Worm (Caenorhabditis elegans) whole organism, L4 larva: ENCODE data around the gene str-138.
A peak's percentile ranks its signal among the peaks of the same experiment; 100 is the strongest.

Experiments used
- F10B5.3 ChIP-seq: sonication (generic microtip); optimal IDR thresholded peaks from 2 replicates; lab custom pipeline; 2016; ENCODE audit warnings: mild to moderate bottlenecking, missing genetic modification characterization, missing compliant biosample characterization
- F26F4.8 ChIP-seq: fragments of 200-800 bp; sonication (Bioruptor generic); conservative IDR thresholded peaks from 2 replicates; pipeline ENCODE4 v1.3.6; 2022; ENCODE audit warnings: missing genetic modification characterization, missing compliant biosample characterization
- F44E2.7 ChIP-seq: fragments of 200-800 bp; sonication (Bioruptor generic); IDR thresholded peaks from 2 replicates; pipeline ENCODE4 v2.1.2; 2022; ENCODE audit warnings: missing genetic modification characterization, missing compliant biosample characterization
- R02D3.7 ChIP-seq: fragments of 150-350 bp; sonication (generic microtip); optimal IDR thresholded peaks from 3 replicates; lab custom pipeline; 2014; ENCODE audit warnings: missing biosample characterization, missing genetic modification characterization
- ZK337.2 ChIP-seq: fragments of 200-800 bp; sonication (Bioruptor generic); IDR thresholded peaks from 2 replicates; pipeline ENCODE4 v1.3.6; 2022; ENCODE audit warnings: missing genetic modification reagents, missing genetic modification characterization, missing compliant biosample characterization
- aha-1 ChIP-seq: fragments of 150-350 bp; peaks from one replicate; lab custom pipeline; 2014; ENCODE audit warnings: missing biosample characterization, missing genetic modification characterization
- ama-1 ChIP-seq: fragments of 150-350 bp; optimal IDR thresholded peaks from 2 replicates; lab custom pipeline; 2014; ENCODE audit warnings: inconsistent platforms, mixed read lengths
- attf-4 ChIP-seq: sonication (generic microtip); optimal IDR thresholded peaks from 3 replicates; lab custom pipeline; 2017; ENCODE audit warnings: missing biosample characterization, missing genetic modification characterization
- cey-2 ChIP-seq: sonication (generic microtip); optimal IDR thresholded peaks from 3 replicates; lab custom pipeline; 2017; ENCODE audit warnings: missing genetic modification characterization, mild to moderate bottlenecking, missing compliant biosample characterization, antibody characterized with exemption, borderline replicate concordance; ENCODE audit not compliant: insufficient read depth
- ctbp-1 ChIP-seq: fragments of 200-800 bp; sonication (Bioruptor generic); IDR thresholded peaks from 2 replicates; pipeline ENCODE4 v1.3.6; 2022; ENCODE audit warnings: missing genetic modification reagents, missing genetic modification characterization, missing compliant biosample characterization
- daf-12 ChIP-seq: fragments of 150-350 bp; optimal IDR thresholded peaks from 2 replicates; lab custom pipeline; 2014; ENCODE audit warnings: missing biosample characterization, missing genetic modification reagents, missing genetic modification characterization
- daf-19 ChIP-seq: fragments of 200-800 bp; sonication (Bioruptor generic); conservative IDR thresholded peaks from 2 replicates; pipeline ENCODE4 v1.3.6; 2022; ENCODE audit warnings: missing genetic modification characterization, missing compliant biosample characterization
- dmd-6 ChIP-seq: fragments of 200-800 bp; sonication (Bioruptor generic); IDR thresholded peaks from 2 replicates; pipeline ENCODE4 v1.3.6; 2022; ENCODE audit warnings: missing genetic modification reagents, missing genetic modification characterization, missing compliant biosample characterization
- dmd-9 ChIP-seq: fragments of 200-800 bp; sonication (Bioruptor generic); IDR thresholded peaks from 2 replicates; pipeline ENCODE4 v1.3.6; 2022; ENCODE audit warnings: missing genetic modification reagents, missing genetic modification characterization, missing compliant biosample characterization
- duxl-1 ChIP-seq: sonication (generic microtip); optimal IDR thresholded peaks from 2 replicates; lab custom pipeline; 2016; ENCODE audit warnings: mild to moderate bottlenecking, missing genetic modification characterization, moderate library complexity, missing compliant biosample characterization; ENCODE audit not compliant: poor library complexity
- dve-1 ChIP-seq: sonication (generic microtip); optimal IDR thresholded peaks from 2 replicates; lab custom pipeline; 2017; ENCODE audit warnings: antibody characterized with exemption, mild to moderate bottlenecking, missing genetic modification characterization, missing compliant biosample characterization; ENCODE audit not compliant: insufficient read depth
- egl-43 ChIP-seq: fragments of 200-800 bp; sonication (Bioruptor generic); IDR thresholded peaks from 2 replicates; pipeline ENCODE4 v1.3.6; 2022; ENCODE audit warnings: missing genetic modification reagents, missing genetic modification characterization, missing compliant biosample characterization
- hif-1 ChIP-seq, 2 experiments: sonication (generic microtip); optimal IDR thresholded peaks; 2 replicates each; lab custom pipeline; 2016 to 2017; ENCODE audit warnings: missing compliant biosample characterization in 2 of 2, missing genetic modification characterization in 2 of 2, missing genetic modification reagents in 2 of 2, missing genotype in 2 of 2, mild to moderate bottlenecking in 1 of 2
- hlh-11 ChIP-seq: fragments of 200-800 bp; sonication (Bioruptor generic); optimal IDR thresholded peaks from 2 replicates; lab custom pipeline; 2018; ENCODE audit warnings: mild to moderate bottlenecking, missing genetic modification characterization, missing compliant biosample characterization
- lim-7 ChIP-seq: fragments of 200-800 bp; sonication (Bioruptor generic); IDR thresholded peaks from 2 replicates; pipeline ENCODE4 v1.3.6; 2022; ENCODE audit warnings: missing genetic modification characterization, missing compliant biosample characterization
- lir-3 ChIP-seq: sonication (generic microtip); optimal IDR thresholded peaks from 2 replicates; lab custom pipeline; 2016; ENCODE audit warnings: mild to moderate bottlenecking, missing genetic modification characterization, missing compliant biosample characterization
- lsy-2 ChIP-seq, 2 experiments: fragments of 150-350 bp in 1 of 2; sonication (generic microtip) in 1 of 2; optimal IDR thresholded peaks; 2 replicates each; lab custom pipeline; 2014 to 2017; ENCODE audit warnings: missing biosample characterization in 2 of 2, missing genetic modification characterization in 2 of 2
- madf-5 ChIP-seq, 2 experiments: fragments of 200-800 bp; sonication (Bioruptor generic); IDR thresholded peaks; 2 replicates each; pipeline ENCODE4 v1.3.6; 2022; ENCODE audit warnings: missing compliant biosample characterization in 2 of 2, missing genetic modification characterization in 2 of 2
- madf-9 ChIP-seq: fragments of 200-800 bp; sonication (Bioruptor generic); conservative IDR thresholded peaks from 2 replicates; pipeline ENCODE4 v1.3.6; 2022; ENCODE audit warnings: missing genetic modification reagents, missing genetic modification characterization, missing compliant biosample characterization
- mep-1 ChIP-seq: fragments of 150-350 bp; sonication (generic microtip); optimal IDR thresholded peaks from 3 replicates; lab custom pipeline; 2014; ENCODE audit warnings: missing biosample characterization, missing genetic modification characterization
- mes-2 ChIP-seq: sonication (generic microtip); optimal IDR thresholded peaks from 2 replicates; lab custom pipeline; 2016; ENCODE audit warnings: missing genotype, mild to moderate bottlenecking, missing genetic modification characterization, missing compliant biosample characterization; ENCODE audit not compliant: poor library complexity, severe bottlenecking
- mxl-3 ChIP-seq: fragments of 200-800 bp; sonication (Bioruptor generic); optimal IDR thresholded peaks from 2 replicates; lab custom pipeline; 2018; ENCODE audit warnings: mild to moderate bottlenecking, missing genetic modification characterization, missing compliant biosample characterization
- nhr-102 ChIP-seq: sonication (generic microtip); optimal IDR thresholded peaks from 2 replicates; lab custom pipeline; 2016; ENCODE audit warnings: mild to moderate bottlenecking, missing genetic modification characterization, moderate library complexity, missing compliant biosample characterization
- nhr-11 ChIP-seq: fragments of 150-350 bp; optimal IDR thresholded peaks from 2 replicates; lab custom pipeline; 2014; ENCODE audit warnings: missing biosample characterization, missing genetic modification characterization
- nhr-28 ChIP-seq: fragments of 150-350 bp; optimal IDR thresholded peaks from 2 replicates; lab custom pipeline; 2014; ENCODE audit warnings: missing biosample characterization, missing genetic modification characterization
- nhr-76 ChIP-seq: fragments of 150-350 bp; optimal IDR thresholded peaks from 2 replicates; lab custom pipeline; 2014; ENCODE audit warnings: missing biosample characterization, missing genetic modification characterization
- pha-4 ChIP-seq, 2 experiments: fragments of 150-350 bp in 1 of 2; fragments of 200-800 bp in 1 of 2; sonication (Bioruptor generic) in 1 of 2; IDR thresholded peaks in 1 of 2; optimal IDR thresholded peaks in 1 of 2; 2 replicates each; pipeline versions ENCODE4 v1.3.6 to Lab custom; 2014 to 2022; ENCODE audit warnings: missing genetic modification characterization in 2 of 2, missing genetic modification reagents in 2 of 2, missing biosample characterization in 1 of 2, missing compliant biosample characterization in 1 of 2
- php-3 ChIP-seq: fragments of 200-800 bp; sonication (Bioruptor generic); IDR thresholded peaks from 2 replicates; pipeline ENCODE4 v1.3.6; 2022; ENCODE audit warnings: missing genetic modification reagents, missing genetic modification characterization, missing compliant biosample characterization
- sdz-12 ChIP-seq: fragments of 200-800 bp; sonication (Bioruptor generic); optimal IDR thresholded peaks from 2 replicates; lab custom pipeline; 2018; ENCODE audit warnings: mild to moderate bottlenecking, missing genetic modification characterization, missing compliant biosample characterization
- set-16 ChIP-seq: fragments of 200-800 bp; sonication (Bioruptor generic); IDR thresholded peaks from 2 replicates; pipeline ENCODE4 v1.3.6; 2022; ENCODE audit warnings: missing genetic modification reagents, missing genetic modification characterization, missing compliant biosample characterization
- unc-62 ChIP-seq, 3 experiments: fragments of 150-350 bp in 1 of 3; sonication (generic microtip); optimal IDR thresholded peaks in 2 of 3; peaks in 1 of 3; 1 replicate in 1 of 3; 2 replicates in 2 of 3; lab custom pipeline; 2014 to 2017; ENCODE audit warnings: missing biosample characterization in 3 of 3, missing genetic modification characterization in 3 of 3, missing genetic modification reagents in 3 of 3, missing genotype in 1 of 3
- zag-1 ChIP-seq: fragments of 150-350 bp; optimal IDR thresholded peaks from 2 replicates; lab custom pipeline; 2014; ENCODE audit warnings: missing biosample characterization, missing genetic modification characterization

The str-138 gene

DNA sequence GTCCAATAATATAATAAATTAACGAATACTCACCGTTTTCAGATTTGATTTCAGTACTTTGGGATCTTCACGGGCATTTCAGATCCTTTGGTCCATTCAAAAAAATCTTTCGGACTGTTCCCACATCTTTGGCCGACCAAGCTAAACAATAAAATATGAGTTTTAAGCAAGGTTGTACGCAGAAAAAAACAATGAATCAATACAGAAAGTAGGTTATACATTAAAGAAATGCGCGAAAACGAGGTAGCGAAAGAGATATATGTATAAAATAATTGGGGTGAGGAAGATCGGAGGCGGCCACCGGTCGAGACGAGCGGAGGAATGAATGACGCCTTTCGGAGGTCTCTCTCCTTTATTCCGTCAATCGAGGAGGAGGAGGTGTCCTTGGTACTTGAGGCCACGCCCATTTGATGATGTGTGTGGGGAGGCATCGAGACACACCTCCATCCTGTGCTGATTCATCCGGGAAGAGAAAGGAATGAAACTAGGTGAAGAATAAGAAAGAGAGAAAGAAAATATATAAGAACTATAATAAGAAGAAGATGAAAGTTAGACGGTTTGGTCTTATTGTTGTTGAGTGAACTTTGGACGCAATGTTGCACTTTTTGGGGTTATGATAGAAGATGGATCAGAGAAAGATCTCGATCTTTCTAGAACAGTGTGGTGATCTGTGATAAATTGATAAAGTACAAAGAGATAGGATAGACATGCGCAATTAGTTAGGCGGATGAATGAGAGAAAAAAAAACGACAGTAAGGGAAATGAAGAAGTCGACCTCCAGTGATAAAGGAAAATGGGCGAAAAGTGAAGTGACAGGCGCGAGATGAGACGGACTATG is 18.0 kb upstream of the str-138 start (continued):
- TF ChIP-seq lim-7 (GFP tag; lab: Robert Waterston, UW) (no peak), php-3 (GFP tag; lab: Robert Waterston, UW) (no peak), pha-4 (GFP tag; IDR thresholded peaks at IDR 0.05; lab: Robert Waterston, UW) (no peak), pha-4 (tag; optimal IDR thresholded peaks at IDR 0.05; lab: Kevin White, UChicago) (no peak), set-16 (GFP tag; lab: Robert Waterston, UW) (peak; percentile 48; the same call in 1 of the 2 replicates), lsy-2 (tag; optimal IDR thresholded peaks at IDR 0.05; lab: Kevin White, UChicago) (peak in 1 of 2 experiments; percentile 60), daf-12 (tag; lab: Kevin White, UChicago) (no peak), dmd-9 (no peak), F44E2.7 (GFP tag; lab: Robert Waterston, UW) (no peak), mxl-3 (peak; percentile 17), mep-1 (tag; lab: Kevin White, UChicago) (peak; percentile 5), aha-1 (tag; lab: Kevin White, UChicago) (peak; percentile 48), dve-1 (tag; lab: Kevin White, UChicago) (peak; percentile 51), ama-1 (lab: Kevin White, UChicago) (peak; percentile 88), lir-3 (tag; lab: Kevin White, UChicago) (no peak), egl-43 (GFP tag; lab: Robert Waterston, UW) (no peak)

DNA sequence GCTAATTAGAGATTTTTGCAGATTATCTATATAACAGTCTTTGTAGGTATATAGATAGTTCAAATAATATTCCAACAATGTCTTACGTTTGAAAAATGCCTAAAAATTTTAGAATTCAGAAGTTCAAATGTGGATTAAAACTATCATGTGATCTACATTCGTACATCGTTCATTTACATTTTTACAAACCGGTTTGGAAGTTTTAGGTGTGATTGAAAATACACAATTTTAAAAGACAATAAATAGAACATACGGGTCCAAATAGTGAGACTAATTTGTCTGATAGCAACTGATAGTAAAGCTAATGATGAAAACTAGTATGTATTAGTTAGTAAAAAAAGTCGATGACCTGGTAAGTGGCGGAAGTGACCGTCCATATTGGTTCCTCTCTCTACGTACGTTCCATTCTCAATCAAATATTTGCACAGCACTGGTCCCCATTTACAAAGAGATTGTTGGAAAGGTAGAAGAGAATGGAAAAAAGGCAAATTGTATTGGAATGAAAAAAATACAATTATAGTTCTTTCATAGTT is 17.1 kb upstream of the str-138 start:
- no peak for TF ChIP-seq madf-5 (GFP tag; IDR thresholded peaks at IDR 0.05; lab: Robert Waterston, UW)
- peak in 1 of 2 experiments; percentile 94 for TF ChIP-seq unc-62 (GFP tag; optimal IDR thresholded peaks at IDR 0.05 in 1 of 2; lab: Kevin White, UChicago)
- TF ChIP-seq unc-62 (tag; optimal IDR thresholded peaks at IDR 0.05; lab: Kevin White, UChicago) = no peak
- TF ChIP-seq ZK337.2 = no peak
- TF ChIP-seq hlh-11 = no peak
- no peak for TF ChIP-seq attf-4 (tag; lab: Kevin White, UChicago)
- no peak for TF ChIP-seq pha-4 (GFP tag; IDR thresholded peaks at IDR 0.05; lab: Robert Waterston, UW)
- no peak for TF ChIP-seq pha-4 (tag; optimal IDR thresholded peaks at IDR 0.05; lab: Kevin White, UChicago)

DNA sequence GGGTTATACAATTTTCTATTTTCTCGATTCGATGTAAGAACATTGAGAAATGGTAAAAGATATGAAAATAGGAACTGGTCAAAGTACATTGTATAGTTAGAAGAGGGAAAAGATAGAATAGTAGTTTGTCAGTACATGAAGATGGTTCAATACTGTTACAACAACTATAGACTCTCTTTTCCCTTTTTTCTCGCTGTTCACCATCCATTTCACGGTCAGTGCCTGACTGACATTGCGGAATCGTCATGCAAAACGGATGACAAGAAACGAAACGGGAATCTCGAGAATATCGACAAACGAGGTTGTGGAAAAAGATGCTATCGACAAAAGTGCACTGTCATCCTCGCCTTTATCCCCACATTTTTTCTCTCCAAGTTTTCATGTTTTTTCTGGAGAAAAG is 14.8 kb upstream of the str-138 start:
- no peak for TF ChIP-seq F26F4.8 (GFP tag; lab: Robert Waterston, UW)
- TF ChIP-seq nhr-11 (tag; lab: Kevin White, UChicago) = no peak
- TF ChIP-seq unc-62 (GFP tag; optimal IDR thresholded peaks at IDR 0.05 in 1 of 2; lab: Kevin White, UChicago) = peak in 1 of 2 experiments; percentile 60
- no peak for TF ChIP-seq unc-62 (tag; optimal IDR thresholded peaks at IDR 0.05; lab: Kevin White, UChicago)
- no peak for TF ChIP-seq madf-9
- no peak for TF ChIP-seq cey-2 (tag; lab: Kevin White, UChicago)
- no peak for TF ChIP-seq dmd-6 (GFP tag; lab: Robert Waterston, UW)
- no peak for TF ChIP-seq zag-1 (tag; lab: Kevin White, UChicago)
- TF ChIP-seq aha-1 (tag; lab: Kevin White, UChicago) = peak; percentile 60
- TF ChIP-seq daf-19 (GFP tag; lab: Robert Waterston, UW) = no peak
- no peak for TF ChIP-seq R02D3.7
- TF ChIP-seq F10B5.3 = no peak
- no peak for TF ChIP-seq dve-1 (tag; lab: Kevin White, UChicago)
- no peak for TF ChIP-seq hif-1 (tag; optimal IDR thresholded peaks at IDR 0.05; lab: Kevin White, UChicago)
- TF ChIP-seq ama-1 (lab: Kevin White, UChicago) = no peak
- TF ChIP-seq, all 104 proteins: peak for 2

DNA sequence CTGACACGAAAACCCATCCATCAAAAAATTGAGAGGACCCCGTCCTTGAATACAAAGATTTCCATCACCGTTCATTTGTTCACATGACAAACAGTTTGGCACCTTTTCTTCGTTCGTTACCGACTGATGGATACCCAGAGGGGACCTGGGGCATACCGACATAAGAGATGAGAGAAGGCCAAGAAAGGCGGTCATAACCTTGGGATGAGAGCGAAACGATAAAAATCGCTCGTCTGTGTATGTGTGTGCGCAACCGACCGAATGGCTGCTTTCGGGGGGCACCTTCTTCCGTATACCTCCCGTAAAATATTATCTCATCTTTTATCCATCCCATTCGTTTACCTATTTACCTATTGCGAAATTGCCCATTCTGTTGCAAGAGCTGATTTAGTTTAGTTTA is 13.5 kb upstream of the str-138 start:
- TF ChIP-seq duxl-1 (tag; lab: Kevin White, UChicago) (no peak), sdz-12 (GFP tag; lab: Kevin White, UChicago) (no peak), hif-1 (tag; optimal IDR thresholded peaks at IDR 0.05; lab: Kevin White, UChicago) (no peak), nhr-76 (tag; lab: Kevin White, UChicago) (no peak), mes-2 (tag; lab: Kevin White, UChicago) (peak; percentile 3), hlh-11 (peak; percentile 5), nhr-102 (tag; lab: Kevin White, UChicago) (no peak), mxl-3 (no peak), nhr-28 (tag; lab: Kevin White, UChicago) (peak; percentile 16), ctbp-1 (GFP tag; lab: Robert Waterston, UW) (no peak)
